Worm (Caenorhabditis elegans) whole organism, early embryonic: ENCODE results near the gene unc-41.

ENCODE experiments used
- B0310.2 ChIP-seq: sonication (generic microtip); optimal IDR thresholded peaks from 2 replicates; lab custom pipeline; 2016; ENCODE audit warnings: mild to moderate bottlenecking, missing genetic modification characterization, missing compliant biosample characterization
- F13C5.2 ChIP-seq: sonication (generic microtip); optimal IDR thresholded peaks from 2 replicates; lab custom pipeline; 2017; ENCODE audit warnings: mild to moderate bottlenecking, missing genetic modification characterization, inconsistent platforms, missing compliant biosample characterization
- aly-1 ChIP-seq: sonication (generic microtip); optimal IDR thresholded peaks from 2 replicates; lab custom pipeline; 2016; ENCODE audit warnings: missing genetic modification characterization, missing compliant biosample characterization
- ama-1 ChIP-seq: fragments of 150-350 bp; optimal IDR thresholded peaks from 2 replicates; lab custom pipeline; 2014
- ceh-13 ChIP-seq: fragments of 200-800 bp; sonication (Bioruptor generic); optimal IDR thresholded peaks from 2 replicates; lab custom pipeline; 2018; ENCODE audit warnings: mild to moderate bottlenecking, missing genetic modification characterization, missing compliant biosample characterization
- ceh-36 ChIP-seq: sonication (generic microtip); optimal IDR thresholded peaks from 2 replicates; lab custom pipeline; 2016; ENCODE audit warnings: missing genetic modification characterization, inconsistent platforms, missing compliant biosample characterization
- ets-7 ChIP-seq: sonication (generic microtip); optimal IDR thresholded peaks from 2 replicates; lab custom pipeline; 2016; ENCODE audit warnings: missing genotype, missing genetic modification characterization, missing compliant biosample characterization
- flt-1 ChIP-seq: fragments of 200-800 bp; sonication (Bioruptor generic); IDR thresholded peaks from 2 replicates; pipeline ENCODE4 v1.3.6; 2022; ENCODE audit warnings: missing genetic modification characterization, missing compliant biosample characterization
- hmbx-1 ChIP-seq: sonication (generic microtip); optimal IDR thresholded peaks from 2 replicates; lab custom pipeline; 2016; ENCODE audit warnings: mild to moderate bottlenecking, missing genetic modification characterization, missing compliant biosample characterization
- hmg-4 ChIP-seq: fragments of 200-800 bp; sonication (Bioruptor generic); optimal IDR thresholded peaks from 2 replicates; lab custom pipeline; 2018; ENCODE audit warnings: mild to moderate bottlenecking, missing genetic modification characterization, missing compliant biosample characterization
- hnd-1 ChIP-seq: sonication (generic microtip); optimal IDR thresholded peaks from 2 replicates; lab custom pipeline; 2016; ENCODE audit warnings: missing genetic modification characterization, missing compliant biosample characterization
- pes-1 ChIP-seq: fragments of 200-800 bp; sonication (Bioruptor generic); IDR thresholded peaks from 2 replicates; pipeline ENCODE4 v1.3.6; 2022; ENCODE audit warnings: missing genetic modification reagents, missing genetic modification characterization, missing compliant biosample characterization
- scrt-1 ChIP-seq: fragments of 200-800 bp; sonication (Bioruptor generic); IDR thresholded peaks from 2 replicates; pipeline ENCODE4 v1.3.6; 2022; ENCODE audit warnings: missing genetic modification characterization, missing compliant biosample characterization
- sea-1 ChIP-seq: fragments of 200-800 bp; sonication (Bioruptor generic); conservative IDR thresholded peaks from 2 replicates; pipeline ENCODE4 v1.3.6; 2022; ENCODE audit warnings: missing genetic modification characterization, missing compliant biosample characterization
- tbx-11 ChIP-seq: fragments of 200-800 bp; sonication (Bioruptor generic); IDR thresholded peaks from 2 replicates; pipeline ENCODE4 v1.3.6; 2022; ENCODE audit warnings: missing genetic modification characterization, missing compliant biosample characterization
- tbx-37 ChIP-seq: fragments of 200-800 bp; sonication (Bioruptor generic); conservative IDR thresholded peaks from 2 replicates; pipeline ENCODE4 v1.3.6; 2022; ENCODE audit warnings: missing genetic modification reagents, missing genetic modification characterization, missing compliant biosample characterization
- tra-4 ChIP-seq: sonication (generic microtip); optimal IDR thresholded peaks from 2 replicates; lab custom pipeline; 2017; ENCODE audit warnings: missing genetic modification characterization, missing compliant biosample characterization

Gene unc-41

DNA sequence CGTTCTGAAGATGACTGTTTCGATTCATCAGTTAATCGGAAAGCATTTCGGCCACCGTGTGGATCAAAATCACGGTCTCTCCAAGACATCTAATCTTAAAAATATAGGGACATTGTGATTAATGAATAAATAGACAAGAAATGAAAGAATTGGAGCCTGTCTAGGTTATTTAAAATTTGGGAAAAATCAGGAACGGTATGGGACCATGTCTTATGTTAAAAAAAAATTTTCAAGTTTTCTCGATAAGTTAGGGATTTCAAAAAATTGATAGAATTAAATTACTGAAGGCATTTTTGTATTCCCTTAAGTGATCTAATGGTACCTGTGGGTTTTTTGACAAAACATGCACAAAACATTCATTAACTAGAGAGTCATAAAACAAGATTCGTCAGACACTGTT, at the start of gene unc-41:
TSS of gene unc-41 (minus strand) at position 101 of the 400 bp plus-strand sequence.
- no peak for TF ChIP-seq aly-1 (tag; lab: Kevin White, UChicago)
- no peak for TF ChIP-seq flt-1 (GFP tag; lab: Robert Waterston, UW)
- TF ChIP-seq sea-1, result no peak
- TF ChIP-seq pes-1 (GFP tag; lab: Robert Waterston, UW), result no peak
- no peak for TF ChIP-seq tra-4 (tag; lab: Kevin White, UChicago)
- no peak for TF ChIP-seq hmbx-1
- no peak for TF ChIP-seq ceh-36 (tag; lab: Kevin White, UChicago)
- TF ChIP-seq tbx-11 (GFP tag; lab: Robert Waterston, UW), result no peak
- TF ChIP-seq hnd-1 (tag; lab: Kevin White, UChicago), result no peak
- TF ChIP-seq F13C5.2 (tag; lab: Kevin White, UChicago), result no peak
- TF ChIP-seq B0310.2 (tag; lab: Kevin White, UChicago), result no peak
- no peak for TF ChIP-seq ceh-13
- no peak for TF ChIP-seq ama-1 (lab: Kevin White, UChicago)
- no peak for TF ChIP-seq ets-7 (tag; lab: Kevin White, UChicago)
- no peak for TF ChIP-seq scrt-1 (GFP tag; lab: Robert Waterston, UW)
- no peak for TF ChIP-seq hmg-4
- no peak for TF ChIP-seq tbx-37 (GFP tag; lab: Robert Waterston, UW)

DNA sequence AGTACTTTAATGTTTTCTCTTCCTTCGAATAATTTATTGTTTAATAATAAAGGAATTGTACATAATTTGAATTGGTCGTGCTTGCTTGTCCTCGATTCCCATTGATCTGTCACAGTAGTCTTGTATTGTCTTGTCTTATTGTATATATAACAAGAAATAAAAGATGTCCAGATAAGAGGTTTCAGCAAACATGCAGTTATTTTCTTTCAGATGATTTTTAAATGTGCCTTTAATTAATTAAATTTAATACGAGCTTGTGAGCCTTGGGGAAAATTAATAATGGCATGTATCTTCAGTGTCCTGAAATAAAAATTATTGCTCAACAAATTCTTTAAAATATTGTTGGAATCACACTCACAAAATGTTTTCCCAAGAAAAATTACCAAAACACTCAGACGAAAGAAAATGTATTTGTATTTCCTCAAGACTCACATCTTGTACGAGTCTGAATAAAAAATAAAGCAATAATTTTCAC, 47.1 kb upstream of the unc-41 start:
- TF ChIP-seq B0310.2 (tag; lab: Kevin White, UChicago), result no peak
- TF ChIP-seq hmg-4, result no peak
- no peak for TF ChIP-seq hmbx-1
- no peak for TF ChIP-seq aly-1 (tag; lab: Kevin White, UChicago)
- no peak for TF ChIP-seq ama-1 (lab: Kevin White, UChicago)
- TF ChIP-seq hnd-1 (tag; lab: Kevin White, UChicago), result no peak
- TF ChIP-seq scrt-1 (GFP tag; lab: Robert Waterston, UW), result no peak
- no peak for TF ChIP-seq pes-1 (GFP tag; lab: Robert Waterston, UW)
- no peak for TF ChIP-seq tbx-37 (GFP tag; lab: Robert Waterston, UW)
- no peak for TF ChIP-seq tra-4 (tag; lab: Kevin White, UChicago)
- no peak for TF ChIP-seq ceh-36 (tag; lab: Kevin White, UChicago)

ce11 chrV:10019934-10020333, 43.9 kb upstream of the unc-41 start:
- TF ChIP-seq tbx-37 (GFP tag; lab: Robert Waterston, UW) (no peak), B0310.2 (tag; lab: Kevin White, UChicago) (no peak), hnd-1 (tag; lab: Kevin White, UChicago) (no peak), ceh-13 (no peak), pes-1 (GFP tag; lab: Robert Waterston, UW) (no peak), F13C5.2 (tag; lab: Kevin White, UChicago) (no peak), aly-1 (tag; lab: Kevin White, UChicago) (no peak), ets-7 (tag; lab: Kevin White, UChicago) (no peak), flt-1 (GFP tag; lab: Robert Waterston, UW) (no peak), hmg-4 (no peak), hmbx-1 (no peak), tra-4 (tag; lab: Kevin White, UChicago) (no peak), sea-1 (no peak), ceh-36 (tag; lab: Kevin White, UChicago) (no peak)

ce11 chrV:10019083-10019624, 43.1 kb upstream of the unc-41 start:
- TF ChIP-seq tbx-11 (GFP tag; lab: Robert Waterston, UW) (no peak), ceh-13 (no peak), B0310.2 (tag; lab: Kevin White, UChicago) (no peak), F13C5.2 (tag; lab: Kevin White, UChicago) (no peak), hmg-4 (no peak), ceh-36 (tag; lab: Kevin White, UChicago) (no peak), aly-1 (tag; lab: Kevin White, UChicago) (no peak), tra-4 (tag; lab: Kevin White, UChicago) (no peak), hmbx-1 (no peak), ama-1 (lab: Kevin White, UChicago) (no peak), flt-1 (GFP tag; lab: Robert Waterston, UW) (no peak), pes-1 (GFP tag; lab: Robert Waterston, UW) (no peak)

DNA sequence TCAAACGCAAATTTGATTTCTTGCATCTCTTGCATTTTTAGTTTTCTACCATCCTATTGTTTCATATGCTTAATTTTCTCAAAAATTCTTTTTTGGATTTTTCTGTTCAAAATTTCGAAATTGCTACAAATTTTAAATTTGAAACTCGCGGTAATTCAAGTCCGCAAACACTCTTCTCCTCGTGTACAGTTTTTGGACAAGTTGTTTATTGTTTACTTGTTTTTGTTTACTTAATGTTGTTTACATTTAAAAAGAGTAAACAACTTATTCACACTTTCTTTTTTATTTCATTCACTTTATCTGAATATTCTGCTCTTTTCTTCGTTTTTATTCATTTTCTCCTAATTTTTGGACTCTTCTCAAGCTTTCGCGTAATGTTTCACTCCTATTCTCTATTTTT, 42.3 kb upstream of the unc-41 start:
- no peak for TF ChIP-seq B0310.2 (tag; lab: Kevin White, UChicago)
- TF ChIP-seq tbx-11 (GFP tag; lab: Robert Waterston, UW), result no peak
- no peak for TF ChIP-seq hmbx-1

ce11 chrV:10012639-10013038, 36.6 kb upstream of the unc-41 start:
- no peak for TF ChIP-seq hmbx-1
- no peak for TF ChIP-seq tbx-11 (GFP tag; lab: Robert Waterston, UW)
- no peak for TF ChIP-seq ceh-36 (tag; lab: Kevin White, UChicago)
- TF ChIP-seq hnd-1 (tag; lab: Kevin White, UChicago), result no peak
- no peak for TF ChIP-seq B0310.2 (tag; lab: Kevin White, UChicago)
- TF ChIP-seq hmg-4, result no peak
- no peak for TF ChIP-seq tbx-37 (GFP tag; lab: Robert Waterston, UW)
- TF ChIP-seq tra-4 (tag; lab: Kevin White, UChicago), result no peak

- no peak for TF ChIP-seq ceh-36 (tag; lab: Kevin White, UChicago)
Observed at ce11 chrV:10011623-10012022, 35.6 kb upstream of the unc-41 start, which contains the start of gene lea-1. TSS of gene lea-1 (plus strand) at chrV:10011923.

DNA sequence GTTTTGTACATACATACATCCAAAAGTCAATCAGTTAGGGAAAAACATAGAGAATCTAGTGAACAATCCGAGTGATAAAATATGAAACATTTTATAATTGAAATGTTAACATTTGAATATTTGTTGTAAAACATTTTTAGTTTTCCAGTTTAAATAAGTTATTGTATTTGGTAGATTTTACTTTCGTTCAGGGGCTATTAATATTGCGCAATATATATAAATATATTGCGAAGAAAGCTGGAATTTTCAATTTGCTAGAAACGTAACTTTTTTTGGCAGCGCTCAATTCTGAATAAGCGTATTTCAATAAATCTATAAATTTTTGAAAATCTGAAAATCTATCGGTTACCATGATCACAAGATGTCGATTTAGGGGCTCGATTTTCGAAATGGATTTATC, 31.4 kb upstream of the unc-41 start:
- no peak for TF ChIP-seq B0310.2 (tag; lab: Kevin White, UChicago)
- TF ChIP-seq flt-1 (GFP tag; lab: Robert Waterston, UW), result no peak
- TF ChIP-seq pes-1 (GFP tag; lab: Robert Waterston, UW), result no peak
- no peak for TF ChIP-seq F13C5.2 (tag; lab: Kevin White, UChicago)
- TF ChIP-seq hmg-4, result no peak
- TF ChIP-seq hnd-1 (tag; lab: Kevin White, UChicago), result no peak
- no peak for TF ChIP-seq tbx-11 (GFP tag; lab: Robert Waterston, UW)
- no peak for TF ChIP-seq scrt-1 (GFP tag; lab: Robert Waterston, UW)
- TF ChIP-seq sea-1, result no peak
